Fruit fly (Drosophila melanogaster): ENCODE measurements around the gene CG1764.

DNA sequence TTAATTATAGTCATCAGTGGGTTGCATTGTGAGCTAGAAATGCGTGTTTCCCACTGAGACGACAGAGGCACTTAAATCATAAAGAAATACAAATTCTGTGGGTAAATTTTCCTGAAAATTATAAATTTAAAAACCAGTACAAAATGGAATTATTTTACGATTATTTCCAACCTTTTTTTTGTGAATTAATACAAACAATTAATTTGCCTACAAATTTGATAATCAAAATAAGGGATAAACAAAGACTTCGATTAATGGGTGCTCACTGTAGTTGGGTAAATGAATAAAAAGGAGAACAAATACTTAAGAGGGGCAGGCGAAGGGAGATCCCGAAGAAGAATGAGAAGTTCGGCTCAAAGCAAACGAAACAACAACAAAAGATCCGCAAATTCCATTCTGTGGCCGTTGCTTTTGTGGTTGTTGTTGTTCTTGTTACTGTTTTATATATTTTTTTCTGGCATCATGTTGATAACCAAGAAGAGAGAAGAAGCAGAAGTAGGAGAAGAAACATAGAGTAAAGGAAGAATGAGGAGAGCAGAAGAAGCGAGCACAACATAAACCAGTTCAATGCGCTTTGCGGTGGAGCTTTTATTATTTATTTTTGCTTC lies 18.2 kb downstream of the CG1764 start:
- TF ChIP-seq rn (GFP tag; IDR thresholded peaks at IDR 0.05) (no peak), fd96Ca (GFP tag; IDR thresholded peaks at IDR 0.05) (no peak), CG9948 (tag; optimal IDR thresholded peaks at IDR 0.05) (no peak), CG34367 (tag; optimal IDR thresholded peaks at IDR 0.05) (no peak), CG8159 (tag; optimal IDR thresholded peaks at IDR 0.05) (no peak), gl (tag; optimal IDR thresholded peaks at IDR 0.05) (no peak)

Data from whole organism, pupa.